Worm (Caenorhabditis elegans) whole organism, L4/young adult: Measurements from ENCODE around the gene W04G3.7.

Experiments used
- dao-5 ChIP-seq: sonication (generic microtip); optimal IDR thresholded peaks from 2 replicates; lab custom pipeline; 2016; ENCODE audit warnings: missing genotype, missing genetic modification characterization, moderate library complexity, missing compliant biosample characterization
- him-1 ChIP-seq: sonication (generic microtip); optimal IDR thresholded peaks from 2 replicates; lab custom pipeline; 2016; ENCODE audit warnings: missing genotype, missing genetic modification reagents, missing genetic modification characterization, missing compliant biosample characterization

- no peak for TF ChIP-seq him-1
- no peak for TF ChIP-seq dao-5 (tag; lab: Kevin White, UChicago)
Observed at ce11 chrX:11123998-11124397, 38.9 kb upstream of the W04G3.7 start.
